Worm (Caenorhabditis elegans): ENCODE results near the gene W01G7.4.

Gene W01G7.4

DNA sequence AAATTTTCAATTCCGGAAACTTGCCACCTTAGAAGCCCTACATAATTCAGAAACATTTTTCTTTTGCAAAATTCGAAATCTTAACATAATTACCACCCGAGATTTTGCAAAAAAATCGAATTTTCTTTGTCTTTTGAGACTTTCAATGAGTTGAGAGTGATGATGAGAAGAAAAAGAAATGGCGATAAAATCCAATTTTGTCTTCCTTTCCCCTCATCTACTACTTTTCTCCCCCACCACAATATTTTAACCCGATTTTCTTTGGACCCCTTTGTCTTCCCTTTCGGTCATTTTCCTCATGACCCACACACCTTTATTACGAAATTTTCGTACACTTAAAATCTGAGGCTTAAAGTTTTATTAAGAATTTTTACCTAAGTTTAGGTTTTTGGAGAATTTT, 37.8 kb downstream of the W01G7.4 start:
- TF ChIP-seq unc-42 (tag; optimal IDR thresholded peaks at IDR 0.05): peak; percentile 90
- TF ChIP-seq nhr-232 (tag; optimal IDR thresholded peaks at IDR 0.05): no peak

DNA sequence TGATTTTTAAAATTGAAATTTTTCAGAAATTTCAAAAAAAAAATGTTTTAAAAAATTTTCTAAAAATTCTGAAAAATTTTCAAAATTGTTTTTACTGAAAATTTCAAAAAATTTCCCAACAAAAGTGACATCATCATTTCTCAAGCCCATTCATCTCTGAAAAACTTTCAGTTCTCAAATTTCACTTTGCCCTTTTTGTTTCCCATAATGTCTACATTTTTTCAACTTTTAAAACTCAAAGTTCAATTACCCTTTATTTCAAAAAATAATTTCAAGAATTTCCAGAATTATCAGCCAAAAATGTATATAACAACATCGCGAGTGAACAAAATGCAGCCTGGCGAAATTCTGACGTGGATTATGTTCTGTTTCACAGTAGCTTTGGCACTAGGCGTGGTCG, 40.4 kb downstream of the W01G7.4 start, which contains the start of gene bkip-1:
Gene bkip-1 (plus strand): TSS at position 301 of the 400 bp plus-strand sequence.
- TF ChIP-seq madf-2 (tag; optimal IDR thresholded peaks at IDR 0.05) (no peak), Y22D7AL.16 (tag; optimal IDR thresholded peaks at IDR 0.05) (no peak), sdc-2 (tag; optimal IDR thresholded peaks at IDR 0.05) (no peak), npax-4 (tag; optimal IDR thresholded peaks at IDR 0.05) (no peak), gmeb-2 (tag; optimal IDR thresholded peaks at IDR 0.05) (no peak), ref-2 (tag; optimal IDR thresholded peaks at IDR 0.05) (no peak), ceh-48 (tag; optimal IDR thresholded peaks at IDR 0.05) (no peak), nfya-1 (tag; optimal IDR thresholded peaks at IDR 0.05) (no peak), fkh-6 (tag; optimal IDR thresholded peaks at IDR 0.05) (no peak), sox-4 (tag; optimal IDR thresholded peaks at IDR 0.05) (no peak), K02D7.2 (tag; optimal IDR thresholded peaks at IDR 0.05) (no peak), ahr-1 (tag; optimal IDR thresholded peaks at IDR 0.05) (no peak), pqm-1 (tag; optimal IDR thresholded peaks at IDR 0.05) (no peak), che-1 (tag; optimal IDR thresholded peaks at IDR 0.05) (no peak), hlh-15 (tag; optimal IDR thresholded peaks at IDR 0.05) (no peak), ceh-24 (tag; optimal IDR thresholded peaks at IDR 0.05) (no peak)

- TF ChIP-seq ceh-2 (tag; optimal IDR thresholded peaks at IDR 0.05) (no peak), gmeb-2 (tag; optimal IDR thresholded peaks at IDR 0.05) (no peak), ceh-6 (GFP tag; optimal IDR thresholded peaks at IDR 0.05) (no peak), unc-86 (tag; optimal IDR thresholded peaks at IDR 0.05) (no peak), pag-3 (tag; optimal IDR thresholded peaks at IDR 0.05; ENCODE audit: borderline replicate concordance) (no peak), ceh-48 (tag; optimal IDR thresholded peaks at IDR 0.05) (peak; percentile 72), unc-42 (tag; optimal IDR thresholded peaks at IDR 0.05) (peak; percentile 1), sox-4 (tag; optimal IDR thresholded peaks at IDR 0.05) (no peak)
These were observed 41.6 kb downstream of the W01G7.4 start for ce11 chrII:14102112-14102511.

DNA sequence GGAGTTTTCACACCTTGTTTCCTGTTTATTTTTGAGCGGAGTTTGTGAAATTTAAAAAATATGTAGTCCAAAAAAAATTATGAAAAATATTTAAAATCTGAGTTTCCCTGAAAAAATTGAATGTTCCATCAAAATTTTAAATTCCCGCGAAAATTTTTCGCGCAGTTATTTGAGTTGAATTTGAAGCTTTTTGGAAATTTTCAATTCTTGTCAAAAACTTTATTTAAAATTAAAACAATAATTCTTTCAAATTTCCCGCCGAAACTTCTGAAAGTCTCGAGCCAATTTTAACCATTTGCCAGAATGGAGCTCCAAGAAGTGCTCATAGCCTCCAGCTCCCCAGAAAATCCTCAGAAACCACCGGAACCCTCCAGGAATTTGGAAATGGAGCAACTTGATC, 43.9 kb downstream of the W01G7.4 start, which contains the start of gene gur-4:
Gene gur-4 (plus strand): TSS at position 301 of the 400 bp plus-strand sequence.
- TF ChIP-seq ceh-22 (tag; optimal IDR thresholded peaks at IDR 0.05): no peak
- TF ChIP-seq nfya-1 (tag; optimal IDR thresholded peaks at IDR 0.05): no peak
- no peak for TF ChIP-seq ceh-18 (tag; optimal IDR thresholded peaks at IDR 0.05)
- no peak for TF ChIP-seq fkh-6 (tag; optimal IDR thresholded peaks at IDR 0.05)
- no peak for TF ChIP-seq ceh-14 (tag; optimal IDR thresholded peaks at IDR 0.05)
- no peak for TF ChIP-seq hlh-15 (tag; optimal IDR thresholded peaks at IDR 0.05)
- TF ChIP-seq che-1 (tag; optimal IDR thresholded peaks at IDR 0.05): no peak
- no peak for TF ChIP-seq unc-86 (tag; optimal IDR thresholded peaks at IDR 0.05)
- TF ChIP-seq hlh-6 (tag; optimal IDR thresholded peaks at IDR 0.05): no peak

DNA sequence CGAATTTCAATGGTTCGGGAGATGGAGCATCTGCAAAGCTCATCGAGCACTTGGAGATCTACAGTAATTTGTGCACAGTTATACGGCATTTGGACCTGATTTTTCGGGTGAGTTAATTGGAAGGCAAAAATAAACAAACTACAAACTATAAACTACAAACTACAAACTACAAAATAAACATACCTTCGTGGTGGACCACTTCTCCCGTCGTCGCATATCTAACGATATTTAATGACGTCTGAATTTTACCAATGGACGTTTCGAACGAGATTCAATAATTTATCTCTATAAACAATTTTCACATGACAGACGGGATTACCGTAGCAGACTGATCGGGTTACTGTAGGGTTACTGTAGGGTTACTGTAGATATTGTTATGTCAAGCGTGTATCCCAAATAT, 45.6 kb downstream of the W01G7.4 start:
- TF ChIP-seq sdc-2 (tag; optimal IDR thresholded peaks at IDR 0.05) (no peak), ceh-24 (tag; optimal IDR thresholded peaks at IDR 0.05) (no peak), hlh-8 (tag; optimal IDR thresholded peaks at IDR 0.05) (no peak), ceh-45 (GFP tag; IDR thresholded peaks at IDR 0.05) (no peak), hlh-30 (tag; optimal IDR thresholded peaks at IDR 0.05; ENCODE audit: insufficient read depth) (no peak), ceh-2 (tag; optimal IDR thresholded peaks at IDR 0.05) (no peak), pqm-1 (tag; optimal IDR thresholded peaks at IDR 0.05) (no peak), ceh-30 (tag; optimal IDR thresholded peaks at IDR 0.05) (no peak), unc-3 (GFP tag; conservative IDR thresholded peaks at IDR 0.05) (no peak), unc-3 (tag; optimal IDR thresholded peaks at IDR 0.05) (no peak), unc-55 (GFP tag; optimal IDR thresholded peaks at IDR 0.05) (no peak), K09A11.1 (tag; optimal IDR thresholded peaks at IDR 0.05; ENCODE audit: insufficient read depth) (no peak), hlh-15 (tag; optimal IDR thresholded peaks at IDR 0.05) (no peak), mec-3 (tag; optimal IDR thresholded peaks at IDR 0.05; ENCODE audit: borderline replicate concordance) (no peak), ceh-18 (tag; optimal IDR thresholded peaks at IDR 0.05) (no peak), madf-2 (tag; optimal IDR thresholded peaks at IDR 0.05) (no peak), nhr-232 (tag; optimal IDR thresholded peaks at IDR 0.05) (no peak), pha-2 (tag; optimal IDR thresholded peaks at IDR 0.05) (no peak), npax-4 (tag; optimal IDR thresholded peaks at IDR 0.05) (no peak)
